Worm (Caenorhabditis elegans) whole organism, L1 larva: ENCODE data around the gene F15B9.11.

Source experiments
- blmp-1 ChIP-seq: fragments of 150-350 bp; optimal IDR thresholded peaks from 2 replicates; lab custom pipeline; 2014; ENCODE audit warnings: missing biosample characterization, missing genetic modification characterization
- ceh-82 ChIP-seq, 3 experiments: fragments of 150-350 bp in 1 of 3; sonication (generic microtip) in 2 of 3; optimal IDR thresholded peaks; 2 replicates each; lab custom pipeline; 2014 to 2017; ENCODE audit warnings: missing biosample characterization in 3 of 3, missing genetic modification characterization in 3 of 3
- egl-27 ChIP-seq, 2 experiments: fragments of 150-350 bp in 1 of 2; sonication (generic microtip); optimal IDR thresholded peaks; 3 replicates each; lab custom pipeline; 2017 to 2018; ENCODE audit warnings: missing biosample characterization in 2 of 2, missing genetic modification characterization in 2 of 2, missing genetic modification reagents in 2 of 2
- elt-2 ChIP-seq: sonication (generic microtip); optimal IDR thresholded peaks from 2 replicates; lab custom pipeline; 2016; ENCODE audit warnings: missing genetic modification characterization, mild to moderate bottlenecking, inconsistent platforms, missing compliant biosample characterization, missing genetic modification reagents
- lin-35 ChIP-seq, 2 experiments: fragments of 150-350 bp; optimal IDR thresholded peaks; 2 replicates each; lab custom pipeline; 2014; ENCODE audit warnings: missing biosample characterization in 2 of 2, missing genetic modification characterization in 2 of 2, missing genetic modification reagents in 2 of 2
- mdl-1 ChIP-seq, 2 experiments: fragments of 150-350 bp; optimal IDR thresholded peaks; 2 replicates each; lab custom pipeline; 2014 to 2017; ENCODE audit warnings: missing biosample characterization in 2 of 2, missing genetic modification characterization in 2 of 2, inconsistent platforms in 1 of 2
- tlp-1 ChIP-seq: fragments of 150-350 bp; optimal IDR thresholded peaks from 2 replicates; lab custom pipeline; 2014; ENCODE audit warnings: missing biosample characterization, missing genetic modification characterization
- zag-1 ChIP-seq: fragments of 150-350 bp; optimal IDR thresholded peaks from 2 replicates; lab custom pipeline; 2014; ENCODE audit warnings: missing biosample characterization, missing genetic modification characterization

- no peak for TF ChIP-seq lin-35 (GFP tag; optimal IDR thresholded peaks at IDR 0.05; lab: Kevin White, UChicago)
- TF ChIP-seq ceh-82 (tag; optimal IDR thresholded peaks at IDR 0.05; lab: Kevin White, UChicago) = no peak
- no peak for TF ChIP-seq tlp-1
- no peak for TF ChIP-seq blmp-1
- no peak for TF ChIP-seq elt-2
- TF ChIP-seq egl-27 (tag; optimal IDR thresholded peaks at IDR 0.05; lab: Kevin White, UChicago) = no peak
- no peak for TF ChIP-seq zag-1
- TF ChIP-seq mdl-1 (tag; optimal IDR thresholded peaks at IDR 0.05; lab: Kevin White, UChicago) = no peak
These were observed 32.6 kb upstream of the F15B9.11 start for ce11 chrV:13025283-13025682.
